Fruit fly (Drosophila melanogaster): ENCODE results near the gene BicD.

The BicD gene

DNA sequence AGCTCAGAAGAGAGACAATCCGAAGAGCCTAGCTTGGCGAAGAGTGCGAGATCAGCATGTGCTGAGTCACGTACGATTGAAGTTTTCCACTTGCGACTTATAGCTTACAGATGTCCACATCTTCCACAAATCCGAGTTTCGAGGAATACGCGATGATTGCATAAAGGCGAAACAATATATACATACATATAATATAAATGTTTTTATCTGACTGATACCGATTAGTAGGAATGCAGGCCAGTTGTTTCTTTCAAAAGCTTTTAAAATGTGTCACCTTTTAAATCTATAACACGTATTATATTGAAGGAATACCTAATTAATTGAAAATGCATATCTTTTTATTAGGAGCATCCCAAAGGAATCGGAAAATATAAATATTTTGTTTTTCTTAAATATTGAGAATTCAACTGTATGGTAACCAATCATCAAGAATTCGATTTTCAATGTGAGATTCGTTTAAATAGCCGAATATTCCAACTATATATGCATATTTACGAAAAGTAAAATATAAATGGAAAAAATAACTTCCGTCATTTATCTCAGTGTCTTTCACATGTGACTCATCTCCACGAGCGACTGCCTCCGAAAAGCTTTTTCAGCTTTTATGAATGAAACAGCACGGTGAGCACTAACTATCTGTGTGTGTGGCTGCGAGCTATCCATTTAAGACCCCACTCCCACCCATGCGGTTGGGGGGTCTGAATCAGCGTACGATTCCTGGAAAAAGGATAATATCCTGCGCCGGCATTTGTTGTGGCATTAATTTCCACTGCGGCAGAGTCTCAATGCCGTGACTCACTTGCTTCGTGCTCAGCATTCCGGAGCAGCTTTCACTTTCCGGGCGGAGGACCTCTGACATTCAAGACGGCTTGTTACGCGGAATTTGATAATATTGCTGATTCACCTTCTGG, 22.3 kb downstream of the BicD start (continued):
- peak; percentile 75 for TF ChIP-seq CG7839 (tag; optimal IDR thresholded peaks at IDR 0.05)
- peak; percentile 73 for TF ChIP-seq CG31441 (GFP tag; IDR thresholded peaks at IDR 0.05)
- TF ChIP-seq CG11696 (GFP tag; IDR thresholded peaks at IDR 0.05) = 0 out of 2 replicates have a peak, but pooled peaks have one; percentile 36
- TF ChIP-seq toy (GFP tag; IDR thresholded peaks at IDR 0.05) = no peak
- TF ChIP-seq gt (GFP tag; IDR thresholded peaks at IDR 0.05) = no peak
- peak; percentile 72 for TF ChIP-seq CG18599 (GFP tag; optimal IDR thresholded peaks at IDR 0.05)
- no peak for TF ChIP-seq CG16813 (GFP tag; IDR thresholded peaks at IDR 0.05; ENCODE audit: partially characterized antibody)
- TF ChIP-seq Atf-2 (GFP tag; optimal IDR thresholded peaks at IDR 0.05) = no peak
- TF ChIP-seq Stat92E (GFP tag; optimal IDR thresholded peaks at IDR 0.05) = no peak
- TF ChIP-seq CG12391 (tag; optimal IDR thresholded peaks at IDR 0.05) = no peak
- TF ChIP-seq NFAT (GFP tag; IDR thresholded peaks at IDR 0.05) = no peak; the same call in 1 of the 2 replicates
- no peak for TF ChIP-seq p53 (GFP tag; optimal IDR thresholded peaks at IDR 0.05)
- no peak for TF ChIP-seq CG16863 (GFP tag; optimal IDR thresholded peaks at IDR 0.05)
- no peak for TF ChIP-seq her (GFP tag; optimal IDR thresholded peaks at IDR 0.05)
- peak; percentile 27 for TF ChIP-seq HLH54F (GFP tag; optimal IDR thresholded peaks at IDR 0.05)
- TF ChIP-seq cwo (GFP tag; optimal IDR thresholded peaks at IDR 0.05) = peak; percentile 42
- TF ChIP-seq prd (optimal IDR thresholded peaks at IDR 0.05) = no peak
- TF ChIP-seq prd (GFP tag; IDR thresholded peaks at IDR 0.05) = no peak
- no peak for TF ChIP-seq mld (GFP tag; IDR thresholded peaks at IDR 0.05; ENCODE audit: partially characterized antibody)
- peak; percentile 46; the same call in 1 of the 3 replicates for TF ChIP-seq tgo (GFP tag; IDR thresholded peaks at IDR 0.05)
- peak; percentile 43 for TF ChIP-seq Nf-YC (tag; optimal IDR thresholded peaks at IDR 0.05)
- peak; percentile 69 for TF ChIP-seq cas (GFP tag; IDR thresholded peaks at IDR 0.05)
- no peak for TF ChIP-seq CG5245 (GFP tag; optimal IDR thresholded peaks at IDR 0.05)
- peak; percentile 29 for TF ChIP-seq CG6765 (GFP tag; optimal IDR thresholded peaks at IDR 0.05)
- peak; percentile 46 for TF ChIP-seq Dip3 (GFP tag; optimal IDR thresholded peaks at IDR 0.05)
- TF ChIP-seq Lhr (GFP tag; optimal IDR thresholded peaks at IDR 0.05) = no peak
- TF ChIP-seq Oli (tag; optimal IDR thresholded peaks at IDR 0.05) = peak; percentile 72
- TF ChIP-seq Meics (GFP tag; optimal IDR thresholded peaks at IDR 0.05) = peak; percentile 79
- no peak for TF ChIP-seq ara (GFP tag; IDR thresholded peaks at IDR 0.05)
- no peak for TF ChIP-seq disco-r (GFP tag; optimal IDR thresholded peaks at IDR 0.05)
- no peak for TF ChIP-seq amos (GFP tag; IDR thresholded peaks at IDR 0.05; ENCODE audit: partially characterized antibody)
- TF ChIP-seq ken (GFP tag; IDR thresholded peaks at IDR 0.05) = peak; percentile 46; the same call in 1 of the 3 replicates
- TF ChIP-seq YL-1 (GFP tag; optimal IDR thresholded peaks at IDR 0.05) = no peak
- TF ChIP-seq gsb-n (tag; optimal IDR thresholded peaks at IDR 0.05) = no peak
- TF ChIP-seq CG16779 (GFP tag; IDR thresholded peaks at IDR 0.05) = 0 out of 2 replicates have a peak, but pooled peaks have one; percentile 30
- peak; percentile 53 for TF ChIP-seq CG2875 (GFP tag; optimal IDR thresholded peaks at IDR 0.05)
- no peak for TF ChIP-seq fru (optimal IDR thresholded peaks at IDR 0.05)
- no peak for TF ChIP-seq onecut (GFP tag; IDR thresholded peaks at IDR 0.05)
- TF ChIP-seq CG17568 (GFP tag; optimal IDR thresholded peaks at IDR 0.05) = peak; percentile 22
- TF ChIP-seq run (tag; optimal IDR thresholded peaks at IDR 0.05) = peak; percentile 49
- TF ChIP-seq Drgx (GFP tag; IDR thresholded peaks at IDR 0.05) = no peak; the same call in 1 of the 2 replicates
- TF ChIP-seq wor (GFP tag; IDR thresholded peaks at IDR 0.05) = no peak
- TF ChIP-seq hth (optimal IDR thresholded peaks at IDR 0.05) = no peak
- TF ChIP-seq CG4404 (GFP tag; IDR thresholded peaks at IDR 0.05) = no peak
- TF ChIP-seq Mes4 (GFP tag; optimal IDR thresholded peaks at IDR 0.05) = no peak
- TF ChIP-seq lbe (GFP tag; optimal IDR thresholded peaks at IDR 0.05) = peak; percentile 60
- TF ChIP-seq CG14014 (GFP tag; IDR thresholded peaks at IDR 0.05) = 0 out of 2 replicates have a peak, but pooled peaks have one; percentile 50
- TF ChIP-seq Kr (GFP tag; optimal IDR thresholded peaks at IDR 0.05) = no peak
- TF ChIP-seq CG10462 (GFP tag; optimal IDR thresholded peaks at IDR 0.05) = peak; percentile 11

Data from whole organism, embryonic.